Worm (Caenorhabditis elegans) whole organism, dauer: ENCODE data around the gene abhd-3.2.

Experiments
- unc-62 ChIP-seq: sonication (generic microtip); optimal IDR thresholded peaks from 2 replicates; lab custom pipeline; 2017; ENCODE audit warnings: missing biosample characterization, missing genetic modification reagents, missing genetic modification characterization

Gene abhd-3.2

DNA sequence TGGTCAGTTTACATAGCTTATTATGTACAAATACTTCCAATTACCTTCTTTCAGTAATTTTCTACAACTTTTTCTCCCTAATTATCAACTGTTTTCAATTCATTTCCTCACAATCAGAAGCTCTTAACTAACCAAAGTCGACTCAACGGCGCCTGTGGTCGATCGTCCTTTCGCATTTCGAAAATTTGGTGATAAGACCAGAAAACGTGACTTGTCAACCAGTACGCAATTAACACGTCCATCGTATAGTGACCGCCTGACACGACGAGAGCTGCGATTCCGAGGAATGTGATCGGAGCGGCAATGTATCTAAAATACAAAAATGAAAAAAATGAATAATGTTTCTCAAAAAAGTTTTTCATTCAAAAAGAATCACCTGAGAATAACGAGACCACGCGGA lies 32.1 kb downstream of the abhd-3.2 start:
- TF ChIP-seq unc-62 (GFP tag; lab: Kevin White, UChicago), result no peak

DNA sequence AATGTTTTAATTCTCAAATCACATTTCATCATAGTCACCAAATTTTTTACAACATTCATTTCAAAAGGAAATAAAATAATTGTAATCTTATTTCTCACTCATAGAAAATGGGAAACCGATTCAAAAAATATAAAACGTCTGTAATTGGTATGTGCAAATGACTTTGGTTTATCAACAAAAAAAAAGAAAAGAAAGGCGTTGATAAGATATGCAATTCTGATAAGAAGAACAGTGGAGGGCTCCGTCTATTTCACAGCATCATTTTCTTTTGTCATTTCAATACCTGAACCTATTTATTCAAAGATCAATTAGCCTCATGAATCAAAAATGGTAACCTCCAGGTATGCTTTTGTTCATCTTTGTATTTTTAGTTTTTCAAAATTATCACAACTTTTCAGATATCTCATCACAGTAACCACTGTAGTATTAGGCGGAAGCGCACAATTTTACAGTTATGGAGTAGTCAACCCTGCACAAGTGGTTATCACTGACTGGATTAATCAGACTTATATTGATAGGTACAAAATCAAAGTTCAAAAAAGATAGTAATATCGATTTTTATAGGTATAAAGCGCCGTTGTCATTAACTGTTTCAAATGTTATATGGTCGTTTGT lies 39.4 kb downstream of the abhd-3.2 start, which contains the start of gene F53H8.3:
F53H8.3 (plus strand) TSS at position 275 of the 615 bp plus-strand sequence.
- TF ChIP-seq unc-62 (GFP tag; lab: Kevin White, UChicago), result no peak

DNA sequence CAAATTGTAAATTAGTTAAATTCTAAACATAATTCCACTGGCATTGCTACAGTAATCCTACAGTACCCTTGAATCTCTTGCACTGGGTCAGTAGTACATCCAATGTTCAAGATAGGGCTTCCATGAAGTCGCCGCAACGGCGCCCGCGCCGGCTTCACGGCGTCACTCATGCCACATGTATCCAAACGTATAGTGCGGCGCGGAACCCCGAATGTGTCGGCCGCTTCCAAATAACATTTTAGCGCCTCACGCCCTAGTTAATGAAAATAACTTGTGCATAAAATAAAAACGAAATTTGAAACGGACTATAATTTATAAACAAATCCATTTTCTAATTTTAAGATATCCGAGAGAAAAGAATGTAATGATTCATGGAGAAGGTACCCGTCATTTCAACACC lies 41.8 kb downstream of the abhd-3.2 start:
- no peak for TF ChIP-seq unc-62 (GFP tag; lab: Kevin White, UChicago)

DNA sequence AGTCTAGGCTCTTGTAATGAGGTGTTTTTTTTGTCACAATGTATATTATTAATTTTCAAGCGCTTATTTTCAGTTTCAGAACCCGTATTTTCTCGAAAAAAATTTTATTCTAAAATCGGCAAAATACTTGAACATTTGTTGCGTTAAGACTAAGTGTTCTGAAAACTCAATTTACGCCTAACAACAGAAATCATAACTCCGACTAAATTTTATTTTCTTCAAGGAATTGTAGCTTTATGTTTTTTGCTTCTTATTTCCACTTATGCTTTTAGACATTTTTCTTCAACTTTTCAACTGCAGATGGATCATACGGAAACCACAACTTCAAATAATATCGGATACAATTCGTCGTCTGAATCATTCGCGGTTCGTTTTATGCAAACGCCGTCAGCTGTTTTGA lies 44.3 kb downstream of the abhd-3.2 start, which contains the start of gene F35H12.1:
F35H12.1 (plus strand) TSS at position 301 of the 400 bp plus-strand sequence.
- no peak for TF ChIP-seq unc-62 (GFP tag; lab: Kevin White, UChicago)

DNA sequence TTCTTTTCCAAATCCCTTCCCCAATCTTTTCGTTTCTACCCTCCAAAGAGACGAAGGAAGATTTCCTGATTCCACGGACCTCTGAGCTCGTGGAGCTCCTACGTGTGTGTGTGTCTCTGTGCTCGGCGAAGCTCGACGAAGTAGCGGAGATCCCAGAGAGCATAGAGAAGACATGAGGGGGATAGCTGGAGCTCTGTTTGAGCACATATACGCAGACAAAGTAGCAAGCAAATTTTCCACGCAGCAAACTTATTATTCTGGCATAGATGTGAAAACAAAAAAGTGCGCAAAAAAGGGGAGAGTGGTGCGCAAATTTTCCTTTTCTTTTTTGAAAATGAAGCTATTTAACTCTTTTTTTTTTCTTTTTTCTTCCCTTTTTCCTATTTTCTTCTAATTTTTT lies 44.9 kb downstream of the abhd-3.2 start:
- no peak for TF ChIP-seq unc-62 (GFP tag; lab: Kevin White, UChicago)

DNA sequence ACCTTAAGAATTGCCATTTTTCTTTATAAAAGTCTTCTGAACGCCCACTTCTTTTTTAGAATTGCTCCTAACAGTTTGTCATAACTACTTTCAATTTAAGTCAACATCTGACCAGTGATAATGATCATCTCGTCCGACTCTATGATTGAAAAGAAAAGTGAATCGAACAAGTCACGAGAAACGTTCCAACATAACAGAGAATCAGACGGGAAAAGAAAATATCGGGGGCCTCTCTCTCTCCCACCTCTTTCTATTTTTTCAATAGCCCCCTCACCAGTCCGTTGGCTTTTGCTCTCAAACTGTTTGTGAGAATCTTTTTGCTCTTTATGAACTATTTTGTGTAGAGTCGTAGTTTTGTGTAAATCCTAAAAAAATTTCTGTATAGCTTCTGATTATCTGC lies 50.2 kb downstream of the abhd-3.2 start:
- no peak for TF ChIP-seq unc-62 (GFP tag; lab: Kevin White, UChicago)

DNA sequence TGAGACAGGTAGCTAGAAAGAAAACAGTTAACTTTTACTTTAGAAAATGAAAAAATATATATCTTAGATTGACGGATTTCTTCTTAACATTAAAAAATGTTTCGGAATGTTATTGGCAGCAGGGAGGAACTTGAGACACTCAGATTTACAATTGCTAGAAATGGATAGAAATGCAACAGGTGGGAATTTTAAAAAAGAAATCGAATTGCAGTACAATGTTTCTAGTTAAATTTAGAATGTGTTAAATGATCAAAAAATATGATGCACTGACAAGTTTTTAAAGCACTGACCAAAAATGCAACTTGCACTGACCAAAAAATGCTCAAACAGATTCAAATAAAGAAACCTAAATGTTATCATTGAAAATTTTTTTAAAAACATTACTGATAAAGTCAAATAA lies 51.7 kb downstream of the abhd-3.2 start:
- TF ChIP-seq unc-62 (GFP tag; lab: Kevin White, UChicago), result no peak
